Worm (Caenorhabditis elegans): ENCODE data around the gene F13B12.6.

F13B12.6 gene

ce11 chrIV:10462608-10463007 is 44.9 kb upstream of the F13B12.6 start:
- TF ChIP-seq pha-4 (tag; optimal IDR thresholded peaks at IDR 0.05) (no peak), nhr-28 (tag; optimal IDR thresholded peaks at IDR 0.05) (no peak), nhr-76 (tag; optimal IDR thresholded peaks at IDR 0.05) (no peak), snpc-4 (tag; optimal IDR thresholded peaks at IDR 0.05) (no peak), nfya-1 (tag; optimal IDR thresholded peaks at IDR 0.05; ENCODE audit: insufficient read depth) (no peak), nhr-77 (tag; optimal IDR thresholded peaks at IDR 0.05) (no peak), aly-2 (tag; optimal IDR thresholded peaks at IDR 0.05) (no peak), mdl-1 (tag; optimal IDR thresholded peaks at IDR 0.05) (no peak), hmg-11 (tag; optimal IDR thresholded peaks at IDR 0.05) (no peak), daf-12 (tag; optimal IDR thresholded peaks at IDR 0.05) (no peak), ceh-16 (tag; optimal IDR thresholded peaks at IDR 0.05) (no peak), nhr-25 (tag; optimal IDR thresholded peaks at IDR 0.05) (no peak), lin-39 (tag; optimal IDR thresholded peaks at IDR 0.05) (no peak), fkh-2 (tag; optimal IDR thresholded peaks at IDR 0.05) (no peak), nhr-237 (tag; optimal IDR thresholded peaks at IDR 0.05) (no peak), pqm-1 (tag; optimal IDR thresholded peaks at IDR 0.05) (no peak), skn-1 (tag; optimal IDR thresholded peaks at IDR 0.05) (no peak), unc-39 (tag; optimal IDR thresholded peaks at IDR 0.05) (no peak), sea-2 (GFP tag; optimal IDR thresholded peaks at IDR 0.05) (no peak)

ce11 chrIV:10461767-10462166 is 44.1 kb upstream of the F13B12.6 start, which contains the start of gene mec-3:
TSS of gene mec-3 (minus strand) at chrIV:10461867.
- TF ChIP-seq nfya-1 (tag; optimal IDR thresholded peaks at IDR 0.05; ENCODE audit: insufficient read depth) (peak; percentile 10), fkh-2 (tag; optimal IDR thresholded peaks at IDR 0.05) (no peak), tbx-2 (tag; optimal IDR thresholded peaks at IDR 0.05) (no peak)

ce11 chrIV:10457137-10457536 is 39.5 kb upstream of the F13B12.6 start, which contains the start of gene srb-17:
TSS of gene srb-17 (minus strand) at chrIV:10457237.
- no peak for TF ChIP-seq nhr-25 (tag; optimal IDR thresholded peaks at IDR 0.05)
- no peak for TF ChIP-seq pqm-1 (tag; optimal IDR thresholded peaks at IDR 0.05)
- no peak for TF ChIP-seq ama-1 (optimal IDR thresholded peaks at IDR 0.05)
- no peak for TF ChIP-seq egl-5 (tag; optimal IDR thresholded peaks at IDR 0.05)
- TF ChIP-seq pha-4 (tag; optimal IDR thresholded peaks at IDR 0.05) = no peak
- no peak for TF ChIP-seq eor-1 (tag; optimal IDR thresholded peaks at IDR 0.05)
- no peak for TF ChIP-seq ztf-4 (tag; optimal IDR thresholded peaks at IDR 0.05)

ce11 chrIV:10453001-10453400 is 35.3 kb upstream of the F13B12.6 start, which contains the start of gene F01D4.8:
TSS of gene F01D4.8 (minus strand) at chrIV:10453101.
- TF ChIP-seq nfya-1 (tag; optimal IDR thresholded peaks at IDR 0.05; ENCODE audit: insufficient read depth) (no peak), pqm-1 (tag; optimal IDR thresholded peaks at IDR 0.05) (no peak), elt-3 (tag; optimal IDR thresholded peaks at IDR 0.05) (no peak), aly-2 (tag; optimal IDR thresholded peaks at IDR 0.05) (no peak), unc-62 (GFP tag; optimal IDR thresholded peaks at IDR 0.05) (no peak), unc-39 (tag; optimal IDR thresholded peaks at IDR 0.05) (no peak), daf-12 (tag; optimal IDR thresholded peaks at IDR 0.05) (no peak), egl-5 (tag; optimal IDR thresholded peaks at IDR 0.05) (no peak), ZK546.5 (tag; optimal IDR thresholded peaks at IDR 0.05) (no peak), nhr-11 (tag; optimal IDR thresholded peaks at IDR 0.05) (no peak), ceh-82 (tag; optimal IDR thresholded peaks at IDR 0.05) (no peak), nhr-43 (tag; optimal IDR thresholded peaks at IDR 0.05; ENCODE audit: poor library complexity, severe bottlenecking) (no peak), ceh-28 (tag; optimal IDR thresholded peaks at IDR 0.05) (no peak), lin-15B (tag; optimal IDR thresholded peaks at IDR 0.05) (no peak), sea-2 (GFP tag; optimal IDR thresholded peaks at IDR 0.05) (no peak), nhr-76 (tag; optimal IDR thresholded peaks at IDR 0.05) (no peak)

DNA sequence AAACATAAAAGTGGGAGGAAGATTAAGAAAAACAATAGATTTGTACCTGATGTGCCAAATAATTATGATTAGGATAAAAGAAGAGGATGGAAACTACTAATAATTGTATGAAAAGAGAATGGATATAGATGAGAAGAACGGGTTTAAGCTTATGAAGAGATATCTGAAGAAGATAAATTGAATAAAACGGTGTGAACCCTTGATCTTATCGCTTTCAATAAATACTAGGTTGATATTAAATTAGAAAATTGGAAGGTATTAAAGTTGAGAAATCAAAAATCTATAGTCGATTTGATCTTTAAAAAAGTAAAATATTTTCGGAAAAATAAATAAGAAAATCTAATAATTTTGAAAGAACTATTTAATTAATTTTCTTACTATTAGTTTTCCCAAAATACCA is 32.1 kb upstream of the F13B12.6 start, which contains the start of gene F13B12.4:
F13B12.4 (minus strand) TSS at position 101 of the 400 bp plus-strand sequence.
- TF ChIP-seq nhr-43 (tag; optimal IDR thresholded peaks at IDR 0.05; ENCODE audit: poor library complexity, severe bottlenecking) = no peak
- TF ChIP-seq nfya-1 (tag; optimal IDR thresholded peaks at IDR 0.05; ENCODE audit: insufficient read depth) = no peak
- TF ChIP-seq nhr-12 (tag; optimal IDR thresholded peaks at IDR 0.05) = no peak
- no peak for TF ChIP-seq snpc-4 (tag; optimal IDR thresholded peaks at IDR 0.05)
- TF ChIP-seq fos-1 (tag; optimal IDR thresholded peaks at IDR 0.05) = no peak
- TF ChIP-seq nhr-77 (tag; optimal IDR thresholded peaks at IDR 0.05) = no peak
- no peak for TF ChIP-seq jun-1 (tag; optimal IDR thresholded peaks at IDR 0.05)
- TF ChIP-seq egl-5 (tag; optimal IDR thresholded peaks at IDR 0.05) = no peak
- no peak for TF ChIP-seq lin-15B (tag; optimal IDR thresholded peaks at IDR 0.05)
- no peak for TF ChIP-seq nhr-237 (tag; optimal IDR thresholded peaks at IDR 0.05)
- no peak for TF ChIP-seq nhr-76 (tag; optimal IDR thresholded peaks at IDR 0.05)
- TF ChIP-seq ceh-82 (tag; optimal IDR thresholded peaks at IDR 0.05) = no peak
- TF ChIP-seq lsy-12 (tag; optimal IDR thresholded peaks at IDR 0.05) = no peak
- TF ChIP-seq nhr-28 (tag; optimal IDR thresholded peaks at IDR 0.05) = no peak
- no peak for TF ChIP-seq ama-1 (optimal IDR thresholded peaks at IDR 0.05)
- TF ChIP-seq ztf-4 (tag; optimal IDR thresholded peaks at IDR 0.05) = no peak
- TF ChIP-seq unc-39 (tag; optimal IDR thresholded peaks at IDR 0.05) = no peak

Data from whole organism, L3 larva.